Worm (Caenorhabditis elegans): ENCODE results near the gene irld-47.

ce11 chrII:7817580-7817979 is 4.8 kb downstream of the irld-47 start:
- TF ChIP-seq drap-1 (GFP tag; optimal IDR thresholded peaks at IDR 0.05) (no peak), unc-39 (tag; optimal IDR thresholded peaks at IDR 0.05) (no peak), lin-13 (tag; optimal IDR thresholded peaks at IDR 0.05) (no peak), nhr-237 (tag; optimal IDR thresholded peaks at IDR 0.05) (no peak), sptf-1 (tag; optimal IDR thresholded peaks at IDR 0.05) (no peak), lin-32 (GFP tag; optimal IDR thresholded peaks at IDR 0.05) (no peak), unc-62 (GFP tag; optimal IDR thresholded peaks at IDR 0.05) (no peak)

All from whole organism, mixed stage, embryonic.